Fruit fly (Drosophila melanogaster): ENCODE results near the gene CG31917.

Gene CG31917

dm6 chr2L:4976988-4977551 lies 33.6 kb downstream of the CG31917 start, which contains the start of the genes Gmd and CG3792 (continued):
- TF ChIP-seq shn (GFP tag; optimal IDR thresholded peaks at IDR 0.05) = peak; percentile 92
- TF ChIP-seq CG1602 (GFP tag; optimal IDR thresholded peaks at IDR 0.05) = peak; percentile 95
- peak; percentile 71 for TF ChIP-seq Lim3 (GFP tag; IDR thresholded peaks at IDR 0.05)
- no peak for TF ChIP-seq Sox100B (GFP tag; optimal IDR thresholded peaks at IDR 0.05)
- TF ChIP-seq CG17802 (tag; optimal IDR thresholded peaks at IDR 0.05) = peak; percentile 81
- TF ChIP-seq sc (optimal IDR thresholded peaks at IDR 0.05) = no peak
- TF ChIP-seq sc (GFP tag; optimal IDR thresholded peaks at IDR 0.05) = peak; percentile 82
- TF ChIP-seq unc-4 (GFP tag; IDR thresholded peaks at IDR 0.05; ENCODE audit: partially characterized antibody) = peak; percentile 82
- TF ChIP-seq btn (GFP tag; optimal IDR thresholded peaks at IDR 0.05) = peak; percentile 68
- peak; percentile 86; the same call in 1 of the 2 replicates for TF ChIP-seq ham (GFP tag; IDR thresholded peaks at IDR 0.05)
- no peak for TF ChIP-seq Jarid2 (GFP tag; optimal IDR thresholded peaks at IDR 0.05)
- TF ChIP-seq CG18011 (GFP tag; optimal IDR thresholded peaks at IDR 0.05) = peak; percentile 84
- peak; percentile 83 for TF ChIP-seq CG7987 (GFP tag; optimal IDR thresholded peaks at IDR 0.05)
- peak; percentile 86 for TF ChIP-seq CG1529 (GFP tag; optimal IDR thresholded peaks at IDR 0.05)
- TF ChIP-seq CG34422 (GFP tag; IDR thresholded peaks at IDR 0.05) = peak; percentile 98
- TF ChIP-seq pita (GFP tag; optimal IDR thresholded peaks at IDR 0.05) = no peak
- no peak for TF ChIP-seq usp (GFP tag; optimal IDR thresholded peaks at IDR 0.05)
- peak; percentile 45 for TF ChIP-seq CG9797 (GFP tag; optimal IDR thresholded peaks at IDR 0.05)
- peak; percentile 86 for TF ChIP-seq pb (GFP tag; optimal IDR thresholded peaks at IDR 0.05)
- peak; percentile 92 for TF ChIP-seq Fer2 (tag; optimal IDR thresholded peaks at IDR 0.05)
- peak; percentile 97 for TF ChIP-seq Xbp1 (GFP tag; optimal IDR thresholded peaks at IDR 0.05)
- TF ChIP-seq CG4617 (GFP tag; optimal IDR thresholded peaks at IDR 0.05; ENCODE audit: borderline replicate concordance) = peak; percentile 92
- peak; percentile 96 for TF ChIP-seq CG9215 (GFP tag; IDR thresholded peaks at IDR 0.05)
- no peak for TF ChIP-seq HLHmδ (GFP tag; optimal IDR thresholded peaks at IDR 0.05)
- peak; percentile 94 for TF ChIP-seq CG10366 (GFP tag; IDR thresholded peaks at IDR 0.05)
- peak; percentile 77 for TF ChIP-seq sima (GFP tag; optimal IDR thresholded peaks at IDR 0.05)
- TF ChIP-seq HmgZ (tag; optimal IDR thresholded peaks at IDR 0.05) = peak; percentile 96
- TF ChIP-seq CG8089 (GFP tag; optimal IDR thresholded peaks at IDR 0.05) = peak; percentile 81
- TF ChIP-seq CG14860 (GFP tag; IDR thresholded peaks at IDR 0.05; ENCODE audit: partially characterized antibody) = peak; percentile 92
- TF ChIP-seq CG10654 (GFP tag; optimal IDR thresholded peaks at IDR 0.05) = peak; percentile 92
- TF ChIP-seq CTCF (GFP tag; optimal IDR thresholded peaks at IDR 0.05) = peak; percentile 51
- peak; percentile 97 for TF ChIP-seq CG2678 (tag; optimal IDR thresholded peaks at IDR 0.05)
- TF ChIP-seq pros (GFP tag; optimal IDR thresholded peaks at IDR 0.05) = peak; percentile 64
- TF ChIP-seq dysf (GFP tag; IDR thresholded peaks at IDR 0.05) = peak; percentile 97
- peak; percentile 81 for TF ChIP-seq hbn (GFP tag; IDR thresholded peaks at IDR 0.05; ENCODE audit: partially characterized antibody)
- TF ChIP-seq CG11247 (GFP tag; IDR thresholded peaks at IDR 0.05) = peak; percentile 96
- TF ChIP-seq twi (tag; optimal IDR thresholded peaks at IDR 0.05) = peak; percentile 87
- TF ChIP-seq CG1024 (GFP tag; IDR thresholded peaks at IDR 0.05) = peak; percentile 86
- peak; percentile 91 for TF ChIP-seq ssp (GFP tag; IDR thresholded peaks at IDR 0.05)
- peak; percentile 92 for TF ChIP-seq CG15601 (tag; optimal IDR thresholded peaks at IDR 0.05)
- peak; percentile 86 for TF ChIP-seq Abd-B (GFP tag; optimal IDR thresholded peaks at IDR 0.05)
- peak; percentile 81 for TF ChIP-seq gcm (GFP tag; optimal IDR thresholded peaks at IDR 0.05)
- peak; percentile 87 for TF ChIP-seq CG3838 (GFP tag; optimal IDR thresholded peaks at IDR 0.05)
- peak; percentile 2 for TF ChIP-seq zf30C (GFP tag; optimal IDR thresholded peaks at IDR 0.05)
- TF ChIP-seq MBD-R2 (GFP tag; IDR thresholded peaks at IDR 0.05) = peak; percentile 97
- TF ChIP-seq CG12659 (GFP tag; optimal IDR thresholded peaks at IDR 0.05) = peak; percentile 97
- TF ChIP-seq fd3F (GFP tag; optimal IDR thresholded peaks at IDR 0.05) = peak; percentile 94
- peak; percentile 90 for TF ChIP-seq CG6683 (GFP tag; optimal IDR thresholded peaks at IDR 0.05)
- TF ChIP-seq al (GFP tag; IDR thresholded peaks at IDR 0.05) = peak; percentile 96
- TF ChIP-seq CG17186 (GFP tag; optimal IDR thresholded peaks at IDR 0.05) = peak; percentile 63
- peak; percentile 82 for TF ChIP-seq Nf-YB (GFP tag; optimal IDR thresholded peaks at IDR 0.05)

Measured in whole organism, embryonic.